Worm (Caenorhabditis elegans) whole organism, L1 larva: ENCODE measurements around the gene C02F4.5.

Experiments used
- fkh-10 ChIP-seq: sonication (generic microtip); optimal IDR thresholded peaks from 2 replicates; lab custom pipeline; 2017; ENCODE audit warnings: missing biosample characterization, missing genetic modification reagents, missing genetic modification characterization
- fkh-8 ChIP-seq: sonication (generic microtip); optimal IDR thresholded peaks from 2 replicates; lab custom pipeline; 2016; ENCODE audit warnings: mild to moderate bottlenecking, missing genetic modification characterization, missing compliant biosample characterization
- hpl-2 ChIP-seq: fragments of 150-350 bp; optimal IDR thresholded peaks from 2 replicates; lab custom pipeline; 2014; ENCODE audit warnings: missing biosample characterization, missing genetic modification reagents, missing genetic modification characterization
- mep-1 ChIP-seq: fragments of 150-350 bp; optimal IDR thresholded peaks from 2 replicates; lab custom pipeline; 2014; ENCODE audit warnings: missing biosample characterization, missing genetic modification characterization
- nhr-11 ChIP-seq: fragments of 150-350 bp; optimal IDR thresholded peaks from 2 replicates; lab custom pipeline; 2014; ENCODE audit warnings: missing biosample characterization, missing genetic modification characterization
- nhr-28 ChIP-seq: fragments of 150-350 bp; optimal IDR thresholded peaks from 2 replicates; lab custom pipeline; 2014; ENCODE audit warnings: missing biosample characterization, missing genetic modification characterization
- unc-62 ChIP-seq: fragments of 150-350 bp; optimal IDR thresholded peaks from 2 replicates; lab custom pipeline; 2014; ENCODE audit warnings: missing biosample characterization, missing genetic modification reagents, missing genetic modification characterization
- zag-1 ChIP-seq: fragments of 150-350 bp; optimal IDR thresholded peaks from 2 replicates; lab custom pipeline; 2014; ENCODE audit warnings: missing biosample characterization, missing genetic modification characterization

ce11 chrIV:10489409-10489808, 34.5 kb downstream of the C02F4.5 start:
- TF ChIP-seq fkh-10 (GFP tag; lab: Kevin White, UChicago) (no peak), hpl-2 (no peak), unc-62 (GFP tag; lab: Kevin White, UChicago) (no peak), fkh-8 (tag; lab: Kevin White, UChicago) (no peak), nhr-11 (no peak), mep-1 (tag; lab: Kevin White, UChicago) (no peak), nhr-28 (tag; lab: Kevin White, UChicago) (no peak), zag-1 (tag; lab: Kevin White, UChicago) (no peak)
